Fruit fly (Drosophila melanogaster) whole organism, embryonic: Measurements from ENCODE around the gene ftz-f1.

Experiments
- Bdp1 ChIP-seq: fragments of 200-800 bp; sonication (Bioruptor generic); optimal IDR thresholded peaks from 3 replicates; lab custom pipeline; 2016; ENCODE audit warnings: missing biosample characterization, missing genetic modification characterization
- CG10147 ChIP-seq: fragments of 200-800 bp; sonication (Bioruptor generic); optimal IDR thresholded peaks from 2 replicates; lab custom pipeline; 2019; ENCODE audit warnings: missing biosample characterization, mild to moderate bottlenecking, missing genetic modification characterization, moderate library complexity
- CG10209 ChIP-seq: fragments of 200-800 bp; sonication (Bioruptor generic); optimal IDR thresholded peaks from 3 replicates; lab custom pipeline; 2017; ENCODE audit warnings: missing biosample characterization, mild to moderate bottlenecking, missing genetic modification characterization, missing genetic modification reagents
- CG10959 ChIP-seq: fragments of 200-800 bp; sonication (Bioruptor generic); IDR thresholded peaks from 2 replicates; pipeline ENCODE4 v1.3.6; 2022; ENCODE audit warnings: missing biosample characterization, missing genetic modification characterization
- CG12155 ChIP-seq: fragments of 200-800 bp; sonication (Bioruptor generic); optimal IDR thresholded peaks from 3 replicates; lab custom pipeline; 2016; ENCODE audit warnings: missing biosample characterization, missing genetic modification characterization
- CG1233 ChIP-seq: fragments of 200-800 bp; sonication (Bioruptor generic); optimal IDR thresholded peaks from 4 replicates; lab custom pipeline; 2018; ENCODE audit warnings: missing biosample characterization, mild to moderate bottlenecking, missing genetic modification characterization
- CG12769 ChIP-seq: fragments of 200-800 bp; sonication (Bioruptor generic); optimal IDR thresholded peaks from 2 replicates; lab custom pipeline; 2019; ENCODE audit warnings: missing biosample characterization, mild to moderate bottlenecking, missing genetic modification characterization, moderate library complexity
- CG17912 ChIP-seq: fragments of 200-800 bp; sonication (Bioruptor generic); optimal IDR thresholded peaks from 2 replicates; lab custom pipeline; 2018; ENCODE audit warnings: missing biosample characterization, mild to moderate bottlenecking, missing genetic modification characterization
- CG18599 ChIP-seq: fragments of 200-800 bp; sonication (Bioruptor generic); optimal IDR thresholded peaks from 3 replicates; lab custom pipeline; 2017; ENCODE audit warnings: missing biosample characterization, missing genetic modification characterization, mild to moderate bottlenecking, moderate library complexity, missing genetic modification reagents
- CG2678 ChIP-seq: fragments of 200-800 bp; sonication (Bioruptor generic); optimal IDR thresholded peaks from 3 replicates; lab custom pipeline; 2019; ENCODE audit warnings: missing biosample characterization, mild to moderate bottlenecking, missing genetic modification characterization, moderate library complexity
- CG2875 ChIP-seq: fragments of 200-800 bp; sonication (Bioruptor generic); optimal IDR thresholded peaks from 2 replicates; lab custom pipeline; 2017; ENCODE audit warnings: missing biosample characterization, mild to moderate bottlenecking, missing genetic modification characterization, missing genetic modification reagents
- CG3726 ChIP-seq: fragments of 200-800 bp; sonication (Bioruptor generic); IDR thresholded peaks from 3 replicates; pipeline ENCODE4, ENCODE4 v1.3.6; 2022; ENCODE audit warnings: missing biosample characterization, missing genetic modification characterization
- CG4360 ChIP-seq: fragments of 200-800 bp; sonication (Bioruptor generic); IDR thresholded peaks from 2 replicates; pipeline ENCODE4 v1.3.6; 2022; ENCODE audit warnings: missing biosample characterization, missing genetic modification characterization
- CG4617 ChIP-seq: fragments of 200-800 bp; sonication (Bioruptor generic); optimal IDR thresholded peaks from 3 replicates; lab custom pipeline; 2016; ENCODE audit warnings: missing biosample characterization, missing genetic modification characterization, borderline replicate concordance
- CG6175 ChIP-seq: fragments of 200-800 bp; sonication (Bioruptor generic); IDR thresholded peaks from 3 replicates; pipeline ENCODE4 v1.3.6; 2022; ENCODE audit warnings: missing biosample characterization, missing genetic modification characterization
- CG6254 ChIP-seq: fragments of 200-800 bp; sonication (Bioruptor generic); optimal IDR thresholded peaks from 3 replicates; lab custom pipeline; 2017; ENCODE audit warnings: mild to moderate bottlenecking, missing biosample characterization, missing genetic modification reagents, missing genetic modification characterization
- CG6683 ChIP-seq: fragments of 200-800 bp; sonication (Bioruptor generic); optimal IDR thresholded peaks from 2 replicates; lab custom pipeline; 2017; ENCODE audit warnings: missing biosample characterization, mild to moderate bottlenecking, missing genetic modification characterization, missing genetic modification reagents
- CG6791 ChIP-seq: fragments of 200-800 bp; sonication (Bioruptor generic); IDR thresholded peaks from 3 replicates; pipeline ENCODE4 v1.3.6; 2022; ENCODE audit warnings: missing biosample characterization, missing genetic modification characterization; ENCODE audit not compliant: partially characterized antibody
- CG7928 ChIP-seq: fragments of 200-800 bp; sonication (Bioruptor generic); optimal IDR thresholded peaks from 2 replicates; lab custom pipeline; 2017; ENCODE audit warnings: missing biosample characterization, mild to moderate bottlenecking, missing genetic modification characterization
- CG7987 ChIP-seq: fragments of 200-800 bp; sonication (Bioruptor generic); optimal IDR thresholded peaks from 2 replicates; lab custom pipeline; 2018; ENCODE audit warnings: missing biosample characterization, mild to moderate bottlenecking, missing genetic modification characterization, moderate library complexity
- CG8089 ChIP-seq: fragments of 200-800 bp; sonication (Bioruptor generic); optimal IDR thresholded peaks from 3 replicates; lab custom pipeline; 2016; ENCODE audit warnings: missing biosample characterization, missing genetic modification characterization
- CG9609 ChIP-seq: fragments of 200-800 bp; sonication (Bioruptor generic); optimal IDR thresholded peaks from 3 replicates; lab custom pipeline; 2016; ENCODE audit warnings: missing biosample characterization, missing genetic modification characterization
- Camta ChIP-seq: fragments of 200-800 bp; sonication (Bioruptor generic); optimal IDR thresholded peaks from 2 replicates; lab custom pipeline; 2016; ENCODE audit warnings: missing biosample characterization, missing genetic modification characterization
- CoRest ChIP-seq: fragments of 200-800 bp; sonication (Bioruptor generic); optimal IDR thresholded peaks from 3 replicates; lab custom pipeline; 2018; ENCODE audit warnings: missing biosample characterization, mild to moderate bottlenecking, missing genetic modification characterization, moderate library complexity
- D ChIP-seq, 2 experiments: fragments of 200-800 bp in 1 of 2; fragments of >200 bp in 1 of 2; sonication (Bioruptor generic) in 1 of 2; optimal IDR thresholded peaks; 2 replicates in 1 of 2; 3 replicates in 1 of 2; lab custom pipeline; 2017; ENCODE audit warnings: mild to moderate bottlenecking in 1 of 2, missing biosample characterization in 1 of 2, missing genetic modification characterization in 1 of 2, missing genetic modification reagents in 1 of 2
- Elba2 ChIP-seq: fragments of 200-800 bp; sonication (Bioruptor generic); optimal IDR thresholded peaks from 3 replicates; lab custom pipeline; 2016; ENCODE audit warnings: missing biosample characterization, missing genetic modification characterization
- Ets65A ChIP-seq: fragments of 200-800 bp; sonication (Bioruptor generic); peaks from one replicate; lab custom pipeline; 2016; ENCODE audit warnings: missing biosample characterization, missing genetic modification characterization
- HmgZ ChIP-seq: fragments of 200-800 bp; sonication (Bioruptor generic); optimal IDR thresholded peaks from 2 replicates; lab custom pipeline; 2018; ENCODE audit warnings: missing biosample characterization, mild to moderate bottlenecking, missing genetic modification characterization
- Hr39 ChIP-seq: fragments of >200 bp; optimal IDR thresholded peaks from 2 replicates; lab custom pipeline; 2017
- Mad ChIP-seq: fragments of 200-800 bp; sonication (Bioruptor generic); optimal IDR thresholded peaks from 2 replicates; lab custom pipeline; 2016; ENCODE audit warnings: missing biosample characterization, missing genetic modification characterization
- NC2β ChIP-seq: fragments of 200-800 bp; sonication (Bioruptor generic); optimal IDR thresholded peaks from 2 replicates; lab custom pipeline; 2016; ENCODE audit warnings: missing biosample characterization, missing genetic modification characterization
- Nf-YC ChIP-seq: fragments of 200-800 bp; optimal IDR thresholded peaks from 3 replicates; lab custom pipeline; 2019; ENCODE audit warnings: missing biosample characterization, mild to moderate bottlenecking, missing genetic modification characterization, moderate library complexity
- YL-1 ChIP-seq: fragments of 200-800 bp; sonication (Bioruptor generic); optimal IDR thresholded peaks from 3 replicates; lab custom pipeline; 2017; ENCODE audit warnings: missing biosample characterization, mild to moderate bottlenecking, missing genetic modification characterization
- bowl ChIP-seq: fragments of 200-800 bp; sonication (Bioruptor generic); IDR thresholded peaks from 2 replicates; pipeline ENCODE4 v1.3.6; 2022; ENCODE audit warnings: missing biosample characterization, missing genetic modification characterization
- cas ChIP-seq: fragments of 200-800 bp; sonication (Bioruptor generic); IDR thresholded peaks from 2 replicates; pipeline ENCODE4 v1.3.6; 2022; ENCODE audit warnings: missing biosample characterization, missing genetic modification characterization
- cato ChIP-seq: fragments of 200-800 bp; sonication (Bioruptor generic); optimal IDR thresholded peaks from 2 replicates; lab custom pipeline; 2016; ENCODE audit warnings: missing biosample characterization, missing genetic modification characterization, borderline replicate concordance
- en ChIP-seq: fragments of 200-800 bp; sonication (Bioruptor generic); optimal IDR thresholded peaks from 2 replicates; lab custom pipeline; 2016; ENCODE audit warnings: missing biosample characterization, missing genetic modification characterization
- fru ChIP-seq: fragments of >200 bp; optimal IDR thresholded peaks from 2 replicates; lab custom pipeline; 2017
- ftz-f1 ChIP-seq: fragments of 200-800 bp; sonication (Bioruptor generic); optimal IDR thresholded peaks from 2 replicates; lab custom pipeline; 2016; ENCODE audit warnings: missing biosample characterization, missing genetic modification characterization
- gcm2 ChIP-seq: fragments of 200-800 bp; sonication (Bioruptor generic); optimal IDR thresholded peaks from 2 replicates; lab custom pipeline; 2016; ENCODE audit warnings: missing biosample characterization, missing genetic modification characterization
- kah ChIP-seq: fragments of 200-800 bp; sonication (Bioruptor generic); optimal IDR thresholded peaks from 2 replicates; lab custom pipeline; 2018; ENCODE audit warnings: missing biosample characterization, mild to moderate bottlenecking, missing genetic modification characterization
- lov ChIP-seq, 2 experiments: fragments of 200-800 bp in 1 of 2; fragments of >200 bp in 1 of 2; sonication (Bioruptor generic) in 1 of 2; IDR thresholded peaks in 1 of 2; optimal IDR thresholded peaks in 1 of 2; 2 replicates in 1 of 2; 3 replicates in 1 of 2; pipeline versions ENCODE4 v1.3.6 to Lab custom; 2017 to 2022; ENCODE audit warnings: missing biosample characterization in 1 of 2, missing genetic modification characterization in 1 of 2
- mam ChIP-seq: fragments of 200-800 bp; sonication (Bioruptor generic); optimal IDR thresholded peaks from 3 replicates; lab custom pipeline; 2016; ENCODE audit warnings: missing biosample characterization, missing genetic modification characterization
- nmo ChIP-seq: fragments of 200-800 bp; sonication (Bioruptor generic); optimal IDR thresholded peaks from 2 replicates; lab custom pipeline; 2018; ENCODE audit warnings: missing biosample characterization, mild to moderate bottlenecking, missing genetic modification characterization, moderate library complexity
- oc ChIP-seq: fragments of 200-800 bp; sonication (Bioruptor generic); optimal IDR thresholded peaks from 2 replicates; lab custom pipeline; 2018; ENCODE audit warnings: missing biosample characterization, mild to moderate bottlenecking, missing genetic modification characterization, moderate library complexity
- onecut ChIP-seq: fragments of 200-800 bp; sonication (Bioruptor generic); IDR thresholded peaks from 2 replicates; pipeline ENCODE4 v1.3.6; 2022; ENCODE audit warnings: missing biosample characterization, missing genetic modification characterization
- pita ChIP-seq: fragments of 200-800 bp; sonication (Bioruptor generic); optimal IDR thresholded peaks from 2 replicates; lab custom pipeline; 2017; ENCODE audit warnings: missing biosample characterization, mild to moderate bottlenecking, missing genetic modification characterization
- repo ChIP-seq: fragments of 200-800 bp; sonication (Bioruptor generic); optimal IDR thresholded peaks from 2 replicates; lab custom pipeline; 2016; ENCODE audit warnings: missing biosample characterization, missing genetic modification characterization
- sima ChIP-seq: fragments of 200-800 bp; sonication (Bioruptor generic); optimal IDR thresholded peaks from 2 replicates; lab custom pipeline; 2016; ENCODE audit warnings: missing biosample characterization, missing genetic modification characterization

ftz-f1 gene

DNA sequence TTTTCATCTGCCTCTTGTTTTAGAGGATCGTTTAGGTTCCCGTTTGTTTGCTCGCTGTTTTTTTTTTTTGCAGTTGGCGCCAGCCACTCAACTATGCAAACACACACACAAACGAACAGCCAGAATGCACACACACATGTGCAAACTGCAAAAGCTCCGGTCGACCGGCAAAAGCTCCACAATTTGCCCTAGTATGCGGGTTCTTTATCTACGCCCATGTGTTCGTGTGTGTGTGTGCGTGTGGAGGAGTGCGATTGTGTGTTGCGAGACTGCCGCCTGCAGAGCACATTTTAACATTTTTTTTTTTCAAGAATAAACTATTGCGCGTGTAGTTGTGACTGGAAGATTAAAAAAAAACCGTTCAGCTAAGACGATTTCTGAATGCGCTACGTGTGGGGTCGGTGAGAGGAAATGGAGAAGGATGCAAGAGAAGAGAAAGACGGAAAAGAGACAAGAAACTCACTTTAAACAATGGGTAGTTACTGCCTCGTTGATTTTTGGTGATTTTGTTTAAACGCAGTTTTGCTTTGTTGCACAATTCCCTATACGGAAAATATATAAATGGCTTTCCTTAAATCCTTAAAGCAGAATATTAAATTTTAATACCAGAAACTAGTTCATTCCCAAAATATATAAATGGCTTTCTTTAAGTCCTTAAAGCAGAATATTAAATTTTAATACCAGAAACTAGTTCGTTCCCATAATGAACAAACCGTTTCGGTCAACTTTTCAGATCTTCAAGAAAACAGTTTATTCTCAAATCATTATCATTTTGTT, 9.7 kb downstream of the ftz-f1 start (continued):
- TF ChIP-seq CG10209 (GFP tag; lab: Kevin White, UChicago) (peak; percentile 45), Ets65A (peak; percentile 94), nmo (GFP tag; lab: Kevin White, UChicago) (peak; percentile 37), Bdp1 (no peak), CG17912 (GFP tag; lab: Kevin White, UChicago) (peak; percentile 41), CG7987 (GFP tag; lab: Kevin White, UChicago) (peak; percentile 31), YL-1 (GFP tag; lab: Kevin White, UChicago) (no peak), Mad (no peak), CG4617 (GFP tag; lab: Kevin White, UChicago) (no peak), CG10147 (GFP tag; lab: Kevin White, UChicago) (no peak), cas (no peak), en (GFP tag; lab: Kevin White, UChicago) (no peak), HmgZ (tag; lab: Kevin White, UChicago) (no peak), mam (GFP tag; lab: Kevin White, UChicago) (peak; percentile 37), pita (GFP tag; lab: Kevin White, UChicago) (no peak), CG6683 (no peak), CG2875 (no peak), Nf-YC (tag; lab: Kevin White, UChicago) (peak; percentile 21), Hr39 (no peak), sima (no peak), CG18599 (GFP tag; lab: Kevin White, UChicago) (no peak), gcm2 (no peak), CG12155 (GFP tag; lab: Kevin White, UChicago) (peak; percentile 6), CG4360 (GFP tag; lab: Robert Waterston, UW) (no peak), fru (lab: Kevin White, UChicago) (no peak), CoRest (tag; lab: Kevin White, UChicago) (peak; percentile 60), kah (GFP tag; lab: Kevin White, UChicago) (no peak), CG9609 (GFP tag; lab: Kevin White, UChicago) (peak; percentile 43), CG6175 (GFP tag; lab: Robert Waterston, UW) (no peak), D (optimal IDR thresholded peaks at IDR 0.05; lab: Kevin White, UChicago) (no peak), D (GFP tag; optimal IDR thresholded peaks at IDR 0.05; lab: Kevin White, UChicago) (no peak), CG2678 (peak; percentile 59), oc (tag; lab: Kevin White, UChicago) (no peak), CG7928 (GFP tag; lab: Kevin White, UChicago) (no peak), bowl (GFP tag; lab: Robert Waterston, UW) (no peak), CG6791 (no peak), NC2β (GFP tag; lab: Kevin White, UChicago) (no peak), CG1233 (GFP tag; lab: Kevin White, UChicago) (peak; percentile 41), repo (GFP tag; lab: Kevin White, UChicago) (no peak), cato (no peak), Elba2 (GFP tag; lab: Kevin White, UChicago) (no peak), CG8089 (no peak), onecut (GFP tag; lab: Robert Waterston, UW) (no peak), lov (optimal IDR thresholded peaks at IDR 0.05; lab: Kevin White, UChicago) (no peak), lov (GFP tag; IDR thresholded peaks at IDR 0.05; lab: Robert Waterston, UW) (no peak), CG10959 (GFP tag; lab: Robert Waterston, UW) (no peak), CG6254 (GFP tag; lab: Kevin White, UChicago) (no peak), CG12769 (tag; lab: Kevin White, UChicago) (peak; percentile 51), CG3726 (GFP tag; lab: Robert Waterston, UW) (no peak), Camta (GFP tag; lab: Kevin White, UChicago) (no peak), ftz-f1 (peak; percentile 87)
